Worm (Caenorhabditis elegans) whole organism, L2 larva: ENCODE results near the gene dct-5.

Experiments used
- R02D3.7 ChIP-seq: fragments of 150-350 bp; optimal IDR thresholded peaks from 2 replicates; lab custom pipeline; 2014; ENCODE audit warnings: missing biosample characterization, missing genetic modification characterization
- ama-1 ChIP-seq: fragments of 150-350 bp; optimal IDR thresholded peaks from 2 replicates; lab custom pipeline; 2018; ENCODE audit warnings: inconsistent platforms
- blmp-1 ChIP-seq: sonication (generic microtip); optimal IDR thresholded peaks from 2 replicates; lab custom pipeline; 2017; ENCODE audit warnings: missing genetic modification characterization, mild to moderate bottlenecking, missing compliant biosample characterization, antibody characterized with exemption, moderate library complexity; ENCODE audit not compliant: insufficient read depth
- nhr-10 ChIP-seq: sonication (generic microtip); optimal IDR thresholded peaks from 2 replicates; lab custom pipeline; 2017; ENCODE audit warnings: missing biosample characterization, missing genetic modification characterization
- nhr-129 ChIP-seq: fragments of 150-350 bp; optimal IDR thresholded peaks from 2 replicates; lab custom pipeline; 2014; ENCODE audit warnings: missing biosample characterization, missing genetic modification characterization
- snpc-4 ChIP-seq: fragments of 150-350 bp; optimal IDR thresholded peaks from 2 replicates; lab custom pipeline; 2014; ENCODE audit warnings: missing biosample characterization, missing genetic modification characterization
- unc-55 ChIP-seq: fragments of 150-350 bp; sonication (generic microtip); optimal IDR thresholded peaks from 3 replicates; lab custom pipeline; 2014; ENCODE audit warnings: missing biosample characterization, missing genetic modification reagents, missing genetic modification characterization
- unc-62 ChIP-seq: fragments of 150-350 bp; optimal IDR thresholded peaks from 2 replicates; lab custom pipeline; 2014; ENCODE audit warnings: missing biosample characterization, missing genetic modification reagents, missing genetic modification characterization

ce11 chrII:5407548-5407947, 29.2 kb downstream of the dct-5 start, which contains the start of gene clec-141:
- TF ChIP-seq nhr-129 (tag; lab: Kevin White, UChicago) (no peak), unc-62 (GFP tag; lab: Kevin White, UChicago) (no peak), blmp-1 (no peak), unc-55 (GFP tag; lab: Kevin White, UChicago) (no peak), ama-1 (lab: Kevin White, UChicago) (no peak), nhr-10 (no peak), R02D3.7 (tag; lab: Kevin White, UChicago) (no peak), snpc-4 (no peak)
